Fruit fly (Drosophila melanogaster): ENCODE results near the gene CG34109.

CG34109 gene

dm6 chr2L:10093788-10094187 is at the start of gene CG34109:
TSS of gene CG34109 (plus strand) at chr2L:10094088.
- TF ChIP-seq Hr96 (GFP tag; optimal IDR thresholded peaks at IDR 0.05), result no peak
- no peak for TF ChIP-seq CG7101 (tag; optimal IDR thresholded peaks at IDR 0.05)
- no peak for TF ChIP-seq CG11617 (GFP tag; optimal IDR thresholded peaks at IDR 0.05)
- TF ChIP-seq CG7045 (GFP tag; optimal IDR thresholded peaks at IDR 0.05), result no peak
- TF ChIP-seq toe (GFP tag; optimal IDR thresholded peaks at IDR 0.05), result no peak
- TF ChIP-seq kay (GFP tag; ENCODE audit: borderline replicate concordance), result no peak
- TF ChIP-seq CG5204 (GFP tag; optimal IDR thresholded peaks at IDR 0.05), result no peak
- no peak for TF ChIP-seq Mnt (GFP tag; optimal IDR thresholded peaks at IDR 0.05)
- no peak for TF ChIP-seq cnc (optimal IDR thresholded peaks at IDR 0.05)
- TF ChIP-seq CG12768 (GFP tag; optimal IDR thresholded peaks at IDR 0.05), result no peak
- no peak for TF ChIP-seq tj (GFP tag; optimal IDR thresholded peaks at IDR 0.05)

dm6 chr2L:10049280-10049679 is 44.6 kb upstream of the CG34109 start, which contains the start of gene CG33301:
TSS of gene CG33301 (plus strand) at chr2L:10049580.
- no peak for TF ChIP-seq CG11617 (GFP tag; optimal IDR thresholded peaks at IDR 0.05)
- no peak for TF ChIP-seq CG1620 (GFP tag; optimal IDR thresholded peaks at IDR 0.05)
- TF ChIP-seq CG7045 (GFP tag; optimal IDR thresholded peaks at IDR 0.05), result no peak
- TF ChIP-seq Crg-1 (GFP tag; optimal IDR thresholded peaks at IDR 0.05), result no peak
- peak; percentile 15 for TF ChIP-seq CG33017 (tag; optimal IDR thresholded peaks at IDR 0.05)
- no peak for TF ChIP-seq cnc (optimal IDR thresholded peaks at IDR 0.05)
- no peak for TF ChIP-seq Clk (GFP tag; optimal IDR thresholded peaks at IDR 0.05)
- no peak for TF ChIP-seq tj (GFP tag; optimal IDR thresholded peaks at IDR 0.05)
- TF ChIP-seq cic (GFP tag; optimal IDR thresholded peaks at IDR 0.05), result peak; percentile 16
- no peak for TF ChIP-seq ovo (GFP tag; optimal IDR thresholded peaks at IDR 0.05)
- peak; percentile 66 for TF ChIP-seq kay (GFP tag; ENCODE audit: borderline replicate concordance)
- no peak for TF ChIP-seq pad (GFP tag; optimal IDR thresholded peaks at IDR 0.05)
- TF ChIP-seq CG5204 (GFP tag; optimal IDR thresholded peaks at IDR 0.05), result no peak
- TF ChIP-seq CG12768 (GFP tag; optimal IDR thresholded peaks at IDR 0.05), result no peak
- no peak for TF ChIP-seq CG7101 (tag; optimal IDR thresholded peaks at IDR 0.05)
- no peak for TF ChIP-seq toe (GFP tag; optimal IDR thresholded peaks at IDR 0.05)
- TF ChIP-seq Hr96 (GFP tag; optimal IDR thresholded peaks at IDR 0.05), result no peak
- TF ChIP-seq Mnt (GFP tag; optimal IDR thresholded peaks at IDR 0.05), result no peak
- TF ChIP-seq bab1 (GFP tag; optimal IDR thresholded peaks at IDR 0.05), result no peak
- no peak for TF ChIP-seq CG14711 (tag; optimal IDR thresholded peaks at IDR 0.05)

- TF ChIP-seq CG1620 (GFP tag; optimal IDR thresholded peaks at IDR 0.05) (no peak), cic (GFP tag; optimal IDR thresholded peaks at IDR 0.05) (no peak), toe (GFP tag; optimal IDR thresholded peaks at IDR 0.05) (no peak), Mnt (GFP tag; optimal IDR thresholded peaks at IDR 0.05) (no peak), ovo (GFP tag; optimal IDR thresholded peaks at IDR 0.05) (no peak), CG33017 (tag; optimal IDR thresholded peaks at IDR 0.05) (no peak), tj (GFP tag; optimal IDR thresholded peaks at IDR 0.05) (no peak), CG12768 (GFP tag; optimal IDR thresholded peaks at IDR 0.05) (no peak), CG7101 (tag; optimal IDR thresholded peaks at IDR 0.05) (no peak), CG14711 (tag; optimal IDR thresholded peaks at IDR 0.05) (no peak)
Observed at dm6 chr2L:10053583-10054263, 40.2 kb upstream of the CG34109 start, which contains the start of gene Cpr31A. TSS of gene Cpr31A (plus strand) at chr2L:10054213.

- TF ChIP-seq CG1620 (GFP tag; optimal IDR thresholded peaks at IDR 0.05), result no peak
- no peak for TF ChIP-seq CG12768 (GFP tag; optimal IDR thresholded peaks at IDR 0.05)
- no peak for TF ChIP-seq Crg-1 (GFP tag; optimal IDR thresholded peaks at IDR 0.05)
- TF ChIP-seq CG33017 (tag; optimal IDR thresholded peaks at IDR 0.05), result no peak
Observed at dm6 chr2L:10056705-10057104, 37.2 kb upstream of the CG34109 start, which contains the start of gene Pen. TSS of gene Pen (plus strand) at chr2L:10056900.

- peak; percentile 65 for TF ChIP-seq pad (GFP tag; optimal IDR thresholded peaks at IDR 0.05)
- no peak for TF ChIP-seq CG12768 (GFP tag; optimal IDR thresholded peaks at IDR 0.05)
- no peak for TF ChIP-seq kay (GFP tag; ENCODE audit: borderline replicate concordance)
- TF ChIP-seq CG7045 (GFP tag; optimal IDR thresholded peaks at IDR 0.05), result no peak
- peak; percentile 86 for TF ChIP-seq bab1 (GFP tag; optimal IDR thresholded peaks at IDR 0.05)
- no peak for TF ChIP-seq CG33017 (tag; optimal IDR thresholded peaks at IDR 0.05)
- TF ChIP-seq CG5204 (GFP tag; optimal IDR thresholded peaks at IDR 0.05), result no peak
- TF ChIP-seq ovo (GFP tag; optimal IDR thresholded peaks at IDR 0.05), result no peak
- peak; percentile 56 for TF ChIP-seq CG14711 (tag; optimal IDR thresholded peaks at IDR 0.05)
- TF ChIP-seq CG1620 (GFP tag; optimal IDR thresholded peaks at IDR 0.05), result peak; percentile 3
- peak; percentile 27 for TF ChIP-seq Hr96 (GFP tag; optimal IDR thresholded peaks at IDR 0.05)
- TF ChIP-seq CG7101 (tag; optimal IDR thresholded peaks at IDR 0.05), result peak; percentile 52
- TF ChIP-seq Crg-1 (GFP tag; optimal IDR thresholded peaks at IDR 0.05), result no peak
Observed at dm6 chr2L:10057236-10057635, 36.7 kb upstream of the CG34109 start.

DNA sequence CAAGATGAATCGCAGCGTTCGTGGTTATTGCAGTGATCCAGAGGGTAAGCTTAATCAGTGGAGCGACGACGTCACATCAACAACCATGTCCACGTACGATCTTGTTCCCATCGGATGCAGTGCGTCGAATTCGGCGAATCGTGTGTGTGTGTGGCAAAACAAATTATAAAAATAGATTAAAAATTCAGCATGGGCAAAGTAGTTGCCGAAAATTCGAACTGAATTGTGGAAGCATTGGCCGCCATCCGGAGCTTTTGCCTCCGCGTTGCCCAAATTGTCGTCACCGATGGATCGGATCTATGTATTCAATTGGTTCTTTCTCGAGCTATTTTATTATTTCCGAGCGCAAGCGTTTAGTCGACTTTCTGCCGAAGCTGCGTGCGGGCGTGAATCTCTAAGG is 33.4 kb upstream of the CG34109 start, which contains the start of gene Spn31A:
Gene Spn31A (plus strand): TSS at position 301 of the 400 bp plus-strand sequence.
- no peak for TF ChIP-seq Clk (GFP tag; optimal IDR thresholded peaks at IDR 0.05)
- TF ChIP-seq Mnt (GFP tag; optimal IDR thresholded peaks at IDR 0.05), result no peak
- no peak for TF ChIP-seq cic (GFP tag; optimal IDR thresholded peaks at IDR 0.05)
- TF ChIP-seq tj (GFP tag; optimal IDR thresholded peaks at IDR 0.05), result no peak
- TF ChIP-seq ovo (GFP tag; optimal IDR thresholded peaks at IDR 0.05), result no peak
- TF ChIP-seq Hr96 (GFP tag; optimal IDR thresholded peaks at IDR 0.05), result no peak
- no peak for TF ChIP-seq CG7101 (tag; optimal IDR thresholded peaks at IDR 0.05)
- no peak for TF ChIP-seq CG11617 (GFP tag; optimal IDR thresholded peaks at IDR 0.05)
- no peak for TF ChIP-seq bab1 (GFP tag; optimal IDR thresholded peaks at IDR 0.05)
- no peak for TF ChIP-seq CG14711 (tag; optimal IDR thresholded peaks at IDR 0.05)
- no peak for TF ChIP-seq pad (GFP tag; optimal IDR thresholded peaks at IDR 0.05)
